Worm (Caenorhabditis elegans) whole organism, L1 larva: ENCODE measurements around the gene csc-1.

Experiments
- ceh-63 ChIP-seq: fragments of 200-800 bp; sonication (Bioruptor generic); optimal IDR thresholded peaks from 2 replicates; lab custom pipeline; 2018; ENCODE audit warnings: mild to moderate bottlenecking, missing genetic modification characterization, missing compliant biosample characterization
- egl-27 ChIP-seq, 2 experiments: fragments of 150-350 bp in 1 of 2; sonication (generic microtip); optimal IDR thresholded peaks; 3 replicates each; lab custom pipeline; 2017 to 2018; ENCODE audit warnings: missing biosample characterization in 2 of 2, missing genetic modification characterization in 2 of 2, missing genetic modification reagents in 2 of 2
- elt-2 ChIP-seq: sonication (generic microtip); optimal IDR thresholded peaks from 2 replicates; lab custom pipeline; 2016; ENCODE audit warnings: missing genetic modification characterization, mild to moderate bottlenecking, inconsistent platforms, missing compliant biosample characterization, missing genetic modification reagents
- mep-1 ChIP-seq: fragments of 150-350 bp; optimal IDR thresholded peaks from 2 replicates; lab custom pipeline; 2014; ENCODE audit warnings: missing biosample characterization, missing genetic modification characterization
- nhr-237 ChIP-seq: fragments of 150-350 bp; optimal IDR thresholded peaks from 2 replicates; lab custom pipeline; 2014; ENCODE audit warnings: missing biosample characterization, missing genetic modification characterization
- nhr-77 ChIP-seq: fragments of 150-350 bp; optimal IDR thresholded peaks from 2 replicates; lab custom pipeline; 2014; ENCODE audit warnings: missing biosample characterization, missing genetic modification characterization
- snu-23 ChIP-seq: sonication (generic microtip); optimal IDR thresholded peaks from 2 replicates; lab custom pipeline; 2016; ENCODE audit warnings: missing genetic modification characterization, missing compliant biosample characterization
- ztf-11 ChIP-seq, 2 experiments: sonication (generic microtip); optimal IDR thresholded peaks; 2 replicates each; lab custom pipeline; 2016 to 2017; ENCODE audit warnings: missing genetic modification characterization in 2 of 2, missing biosample characterization in 1 of 2, missing compliant biosample characterization in 1 of 2

DNA sequence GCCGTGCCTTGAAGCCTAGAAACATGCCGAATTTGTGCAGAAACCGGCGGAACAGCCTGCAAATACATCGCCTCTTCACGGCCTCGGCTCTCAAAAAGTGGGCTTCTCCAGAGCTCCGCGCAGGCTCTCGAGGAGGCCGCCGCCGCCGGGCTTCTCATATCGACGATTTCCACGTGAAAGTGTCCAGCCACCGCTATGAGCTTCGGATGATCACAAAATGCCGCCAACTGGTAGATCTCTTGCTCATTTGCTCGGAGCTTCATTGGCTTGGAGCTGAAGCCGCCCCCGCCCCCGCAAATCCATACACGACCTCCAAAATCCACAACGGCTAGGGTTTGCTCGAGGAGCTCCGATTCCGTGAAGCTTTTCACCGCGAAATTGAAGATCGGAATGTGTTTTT, 36.2 kb upstream of the csc-1 start:
- TF ChIP-seq elt-2 (tag; lab: Kevin White, UChicago) (no peak), nhr-77 (tag; lab: Kevin White, UChicago) (no peak), snu-23 (GFP tag; lab: Kevin White, UChicago) (no peak), ztf-11 (tag; optimal IDR thresholded peaks at IDR 0.05; lab: Kevin White, UChicago) (no peak), egl-27 (tag; optimal IDR thresholded peaks at IDR 0.05; lab: Kevin White, UChicago) (no peak), nhr-237 (tag; lab: Kevin White, UChicago) (no peak), mep-1 (tag; lab: Kevin White, UChicago) (no peak), ceh-63 (no peak)
